Fruit fly (Drosophila melanogaster) whole organism, embryonic: Measurements from ENCODE around the gene nol.

Source experiments
- BEAF-32 ChIP-seq: fragments of 200-800 bp; sonication (Bioruptor generic); optimal IDR thresholded peaks from 3 replicates; lab custom pipeline; 2017; ENCODE audit warnings: missing biosample characterization, missing genetic modification characterization, mild to moderate bottlenecking, moderate library complexity, missing genetic modification reagents
- Bteb2 ChIP-seq: fragments of 200-800 bp; sonication (Bioruptor generic); optimal IDR thresholded peaks from 2 replicates; lab custom pipeline; 2016; ENCODE audit warnings: missing biosample characterization, missing genetic modification characterization
- CG10543 ChIP-seq: fragments of 200-800 bp; sonication (Bioruptor generic); optimal IDR thresholded peaks from 3 replicates; lab custom pipeline; 2017; ENCODE audit warnings: missing biosample characterization, mild to moderate bottlenecking, missing genetic modification characterization, moderate library complexity
- CG10959 ChIP-seq: fragments of 200-800 bp; sonication (Bioruptor generic); IDR thresholded peaks from 2 replicates; pipeline ENCODE4 v1.3.6; 2022; ENCODE audit warnings: missing biosample characterization, missing genetic modification characterization
- CG10979 ChIP-seq: fragments of 200-800 bp; sonication (Bioruptor generic); optimal IDR thresholded peaks from 2 replicates; lab custom pipeline; 2018; ENCODE audit warnings: missing biosample characterization, mild to moderate bottlenecking, missing genetic modification characterization, moderate library complexity
- CG11093 ChIP-seq: fragments of 200-800 bp; sonication (Bioruptor generic); IDR thresholded peaks from 3 replicates; pipeline ENCODE4 v1.3.6; 2022; ENCODE audit warnings: missing biosample characterization, missing genetic modification characterization
- CG13123 ChIP-seq: fragments of 200-800 bp; sonication (Bioruptor generic); optimal IDR thresholded peaks from 2 replicates; lab custom pipeline; 2016; ENCODE audit warnings: missing biosample characterization, missing genetic modification characterization
- CG1602 ChIP-seq: fragments of 200-800 bp; sonication (Bioruptor generic); optimal IDR thresholded peaks from 3 replicates; lab custom pipeline; 2016; ENCODE audit warnings: missing biosample characterization, missing genetic modification characterization
- CG16863 ChIP-seq: fragments of 200-800 bp; sonication (Bioruptor generic); optimal IDR thresholded peaks from 3 replicates; lab custom pipeline; 2016; ENCODE audit warnings: missing biosample characterization, missing genetic modification characterization
- CG18599 ChIP-seq: fragments of 200-800 bp; sonication (Bioruptor generic); optimal IDR thresholded peaks from 3 replicates; lab custom pipeline; 2017; ENCODE audit warnings: missing biosample characterization, missing genetic modification characterization, mild to moderate bottlenecking, moderate library complexity, missing genetic modification reagents
- CG2129 ChIP-seq: fragments of 200-800 bp; sonication (Bioruptor generic); IDR thresholded peaks from 2 replicates; pipeline ENCODE4 v1.3.6; 2022; ENCODE audit warnings: missing biosample characterization, missing genetic modification characterization; ENCODE audit not compliant: partially characterized antibody
- CG3065 ChIP-seq: fragments of 200-800 bp; sonication (Bioruptor generic); optimal IDR thresholded peaks from 2 replicates; lab custom pipeline; 2016; ENCODE audit warnings: missing biosample characterization, missing genetic modification characterization
- CG33557 ChIP-seq: fragments of 200-800 bp; sonication (Bioruptor generic); optimal IDR thresholded peaks from 2 replicates; lab custom pipeline; 2019; ENCODE audit warnings: missing biosample characterization, mild to moderate bottlenecking, missing genetic modification characterization, moderate library complexity
- CG3838 ChIP-seq: fragments of 200-800 bp; sonication (Bioruptor generic); optimal IDR thresholded peaks from 3 replicates; lab custom pipeline; 2016; ENCODE audit warnings: missing biosample characterization, missing genetic modification characterization
- CG4404 ChIP-seq: fragments of 200-800 bp; sonication (Bioruptor generic); IDR thresholded peaks from 2 replicates; pipeline ENCODE4 v1.3.6; 2022; ENCODE audit warnings: missing biosample characterization, missing genetic modification characterization
- CG4617 ChIP-seq: fragments of 200-800 bp; sonication (Bioruptor generic); optimal IDR thresholded peaks from 3 replicates; lab custom pipeline; 2016; ENCODE audit warnings: missing biosample characterization, missing genetic modification characterization, borderline replicate concordance
- CG6254 ChIP-seq: fragments of 200-800 bp; sonication (Bioruptor generic); optimal IDR thresholded peaks from 3 replicates; lab custom pipeline; 2017; ENCODE audit warnings: mild to moderate bottlenecking, missing biosample characterization, missing genetic modification reagents, missing genetic modification characterization
- CG7745 ChIP-seq: fragments of 200-800 bp; sonication (Bioruptor generic); optimal IDR thresholded peaks from 2 replicates; lab custom pipeline; 2018; ENCODE audit warnings: missing biosample characterization, mild to moderate bottlenecking, missing genetic modification characterization, moderate library complexity
- CG8290 ChIP-seq, 3 experiments: fragments of 200-800 bp; sonication (Bioruptor generic); optimal IDR thresholded peaks; 2 replicates each; lab custom pipeline; 2016 to 2019; ENCODE audit warnings: missing biosample characterization in 3 of 3, missing genetic modification characterization in 3 of 3, mild to moderate bottlenecking in 2 of 3, moderate library complexity in 1 of 3
- E2f1 ChIP-seq: fragments of 200-800 bp; sonication (Bioruptor generic); IDR thresholded peaks from 2 replicates; pipeline ENCODE4 v1.3.6; 2022; ENCODE audit warnings: missing biosample characterization, missing genetic modification characterization
- Hey ChIP-seq: fragments of 200-800 bp; sonication (Bioruptor generic); optimal IDR thresholded peaks from 3 replicates; lab custom pipeline; 2018; ENCODE audit warnings: missing biosample characterization, mild to moderate bottlenecking, missing genetic modification characterization
- Hmx ChIP-seq: fragments of 200-800 bp; sonication (Bioruptor generic); optimal IDR thresholded peaks from 2 replicates; lab custom pipeline; 2016; ENCODE audit warnings: missing biosample characterization, missing genetic modification characterization
- Mrtf ChIP-seq: fragments of 200-800 bp; sonication (Bioruptor generic); IDR thresholded peaks from 3 replicates; pipeline ENCODE4 v1.3.6; 2022; ENCODE audit warnings: missing biosample characterization, missing genetic modification characterization
- Myb ChIP-seq: fragments of 200-800 bp; sonication (Bioruptor generic); optimal IDR thresholded peaks from 2 replicates; lab custom pipeline; 2016; ENCODE audit warnings: missing biosample characterization, missing genetic modification characterization
- Tbp ChIP-seq: fragments of >200 bp; optimal IDR thresholded peaks from 2 replicates; lab custom pipeline; 2018; ENCODE audit warnings: missing biosample characterization, missing genetic modification characterization
- Xrp1 ChIP-seq: fragments of 200-800 bp; sonication (Bioruptor generic); IDR thresholded peaks from 2 replicates; pipeline ENCODE4 v1.3.6; 2022; ENCODE audit warnings: missing biosample characterization, missing genetic modification characterization
- ab ChIP-seq: fragments of 200-800 bp; sonication (Bioruptor generic); optimal IDR thresholded peaks from 2 replicates; lab custom pipeline; 2016; ENCODE audit warnings: missing biosample characterization, missing genetic modification characterization
- amos ChIP-seq: fragments of 200-800 bp; sonication (Bioruptor generic); IDR thresholded peaks from 2 replicates; pipeline ENCODE4 v1.3.6; 2022; ENCODE audit warnings: missing biosample characterization, missing genetic modification characterization; ENCODE audit not compliant: partially characterized antibody
- bab2 ChIP-seq: fragments of 200-800 bp; sonication (Bioruptor generic); optimal IDR thresholded peaks from 2 replicates; lab custom pipeline; 2016; ENCODE audit warnings: missing biosample characterization, missing genetic modification characterization
- cad ChIP-seq: fragments of >200 bp; optimal IDR thresholded peaks from 2 replicates; lab custom pipeline; 2017; ENCODE audit warnings: missing biosample characterization, missing genetic modification characterization
- dan ChIP-seq: fragments of 200-800 bp; sonication (Bioruptor generic); IDR thresholded peaks from 2 replicates; pipeline ENCODE4 v1.3.6; 2022; ENCODE audit warnings: missing biosample characterization, missing genetic modification characterization
- exex ChIP-seq: fragments of 200-800 bp; sonication (Bioruptor generic); optimal IDR thresholded peaks from 4 replicates; lab custom pipeline; 2018; ENCODE audit warnings: missing biosample characterization, mild to moderate bottlenecking, missing genetic modification characterization, moderate library complexity
- gfzf ChIP-seq: fragments of 200-800 bp; sonication (Bioruptor generic); optimal IDR thresholded peaks from 2 replicates; lab custom pipeline; 2016; ENCODE audit warnings: missing biosample characterization, mild to moderate bottlenecking, missing genetic modification characterization, moderate library complexity
- gsb ChIP-seq: fragments of 200-800 bp; sonication (Bioruptor generic); IDR thresholded peaks from 2 replicates; pipeline ENCODE4 v1.3.6; 2022; ENCODE audit warnings: missing biosample characterization, missing genetic modification characterization
- jigr1 ChIP-seq: fragments of 200-800 bp; sonication (Bioruptor generic); IDR thresholded peaks from 3 replicates; pipeline ENCODE4 v1.3.6; 2022; ENCODE audit warnings: missing biosample characterization, missing genetic modification characterization
- kni ChIP-seq: fragments of 200-800 bp; sonication (Bioruptor generic); optimal IDR thresholded peaks from 3 replicates; lab custom pipeline; 2017; ENCODE audit warnings: mild to moderate bottlenecking, missing biosample characterization, missing genetic modification reagents, missing genetic modification characterization
- nerfin-1 ChIP-seq: fragments of 200-800 bp; sonication (Bioruptor generic); optimal IDR thresholded peaks from 3 replicates; lab custom pipeline; 2019; ENCODE audit warnings: missing biosample characterization, mild to moderate bottlenecking, missing genetic modification characterization, moderate library complexity
- odd ChIP-seq: fragments of 200-800 bp; sonication (Bioruptor generic); optimal IDR thresholded peaks from 2 replicates; lab custom pipeline; 2017; ENCODE audit warnings: missing biosample characterization, mild to moderate bottlenecking, missing genetic modification characterization
- pho ChIP-seq: fragments of 200-800 bp; sonication (Bioruptor generic); optimal IDR thresholded peaks from 2 replicates; lab custom pipeline; 2016; ENCODE audit warnings: missing biosample characterization, missing genetic modification characterization
- scrt ChIP-seq: fragments of 200-800 bp; sonication (Bioruptor generic); optimal IDR thresholded peaks from 2 replicates; lab custom pipeline; 2018; ENCODE audit warnings: missing biosample characterization, mild to moderate bottlenecking, missing genetic modification characterization, moderate library complexity
- slbo ChIP-seq: fragments of 200-800 bp; sonication (Bioruptor generic); IDR thresholded peaks from 2 replicates; pipeline ENCODE4 v1.3.6; 2022; ENCODE audit warnings: missing biosample characterization, missing genetic modification characterization
- sqz ChIP-seq: fragments of 200-800 bp; sonication (Bioruptor generic); optimal IDR thresholded peaks from 3 replicates; lab custom pipeline; 2018; ENCODE audit warnings: missing biosample characterization, mild to moderate bottlenecking, missing genetic modification characterization
- sr ChIP-seq: fragments of 200-800 bp; sonication (Bioruptor generic); IDR thresholded peaks from 3 replicates; pipeline ENCODE4 v1.3.6; 2022; ENCODE audit warnings: missing biosample characterization, missing genetic modification characterization
- stwl ChIP-seq: fragments of 200-800 bp; sonication (Bioruptor generic); optimal IDR thresholded peaks from 3 replicates; lab custom pipeline; 2018; ENCODE audit warnings: missing biosample characterization, mild to moderate bottlenecking, missing genetic modification characterization, moderate library complexity
- tin ChIP-seq: fragments of 200-800 bp; sonication (Bioruptor generic); optimal IDR thresholded peaks from 3 replicates; lab custom pipeline; 2016; ENCODE audit warnings: missing biosample characterization, missing genetic modification characterization
- tna ChIP-seq: fragments of 200-800 bp; sonication (Bioruptor generic); IDR thresholded peaks from 2 replicates; pipeline ENCODE4 v1.3.6; 2022; ENCODE audit warnings: missing biosample characterization, missing genetic modification characterization; ENCODE audit not compliant: partially characterized antibody
- tx ChIP-seq: fragments of 200-800 bp; sonication (Bioruptor generic); optimal IDR thresholded peaks from 2 replicates; lab custom pipeline; 2016; ENCODE audit warnings: missing biosample characterization, missing genetic modification characterization
- unc-4 ChIP-seq: fragments of 200-800 bp; sonication (Bioruptor generic); IDR thresholded peaks from 2 replicates; pipeline ENCODE4 v1.3.6; 2022; ENCODE audit warnings: missing biosample characterization, missing genetic modification characterization; ENCODE audit not compliant: partially characterized antibody
- vvl ChIP-seq: fragments of 200-800 bp; sonication (Bioruptor generic); IDR thresholded peaks from 2 replicates; pipeline ENCODE4 v1.3.6; 2022; ENCODE audit warnings: missing biosample characterization, missing genetic modification characterization
- zfh2 ChIP-seq: fragments of 200-800 bp; sonication (Bioruptor generic); optimal IDR thresholded peaks from 2 replicates; lab custom pipeline; 2016; ENCODE audit warnings: missing biosample characterization, missing genetic modification characterization

Gene nol

DNA sequence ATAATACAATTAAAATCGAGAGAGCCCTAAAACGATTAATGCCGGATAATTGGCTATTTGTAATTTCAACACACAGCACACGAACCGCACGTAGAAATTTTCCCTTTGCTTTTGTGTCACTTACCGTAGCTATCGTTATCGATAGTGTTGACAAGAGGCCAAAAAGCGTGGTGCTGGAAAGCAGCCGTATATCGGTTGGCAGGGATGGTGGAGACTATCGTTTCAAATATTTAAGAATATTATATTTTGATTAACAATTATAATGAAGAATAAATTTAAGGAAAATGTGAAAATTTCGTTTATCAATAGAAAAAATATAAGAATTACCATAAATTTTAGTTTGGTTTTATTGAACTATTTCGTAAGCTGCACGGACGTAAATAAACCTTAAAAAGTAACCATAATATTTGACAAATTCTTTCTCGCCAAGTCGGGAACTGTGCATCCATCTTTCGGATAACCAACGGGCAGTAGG is 37.6 kb upstream of the nol start, which contains the start of gene JIL-1 (continued):
- TF ChIP-seq jigr1 (no peak), kni (GFP tag; lab: Kevin White, UChicago) (no peak), bab2 (peak; percentile 48), tin (GFP tag; lab: Kevin White, UChicago) (peak; percentile 61), CG10543 (GFP tag; lab: Kevin White, UChicago) (peak; percentile 60), dan (GFP tag; lab: Robert Waterston, UW) (no peak), BEAF-32 (GFP tag; lab: Kevin White, UChicago) (peak; percentile 89), CG2129 (GFP tag; lab: Robert Waterston, UW) (peak; percentile 78), CG10979 (tag; lab: Kevin White, UChicago) (peak; percentile 34), slbo (GFP tag; lab: Robert Waterston, UW) (peak; percentile 93), CG18599 (GFP tag; lab: Kevin White, UChicago) (peak; percentile 72), Myb (GFP tag; lab: Kevin White, UChicago) (peak; percentile 31), gsb (peak; percentile 28; the same call in 1 of the 2 replicates), Hey (tag; lab: Kevin White, UChicago) (no peak), CG3065 (GFP tag; lab: Kevin White, UChicago) (no peak), CG16863 (no peak), Hmx (GFP tag; lab: Kevin White, UChicago) (no peak), exex (tag; lab: Kevin White, UChicago) (no peak), stwl (tag; lab: Kevin White, UChicago) (peak; percentile 66), tx (GFP tag; lab: Kevin White, UChicago) (peak; percentile 6), scrt (GFP tag; lab: Kevin White, UChicago) (no peak), unc-4 (GFP tag; lab: Robert Waterston, UW) (peak; percentile 87), sr (GFP tag; lab: Robert Waterston, UW) (peak; percentile 5; the same call in 1 of the 3 replicates), amos (GFP tag; lab: Robert Waterston, UW) (peak; percentile 92), ab (GFP tag; lab: Kevin White, UChicago) (no peak), CG10959 (GFP tag; lab: Robert Waterston, UW) (peak; percentile 56), odd (GFP tag; lab: Kevin White, UChicago) (no peak), Mrtf (GFP tag; lab: Robert Waterston, UW) (peak; percentile 55; the same call in 1 of the 3 replicates), CG33557 (GFP tag; lab: Kevin White, UChicago) (peak; percentile 28), Tbp (GFP tag; lab: Kevin White, UChicago) (no peak), tna (GFP tag; lab: Robert Waterston, UW) (peak; percentile 73), gfzf (GFP tag; lab: Kevin White, UChicago) (no peak), zfh2 (GFP tag; lab: Kevin White, UChicago) (peak; percentile 71), Xrp1 (GFP tag; lab: Robert Waterston, UW) (peak; percentile 76), CG6254 (GFP tag; lab: Kevin White, UChicago) (no peak), CG13123 (GFP tag; lab: Kevin White, UChicago) (peak; percentile 39), sqz (peak; percentile 13), CG8290 (GFP tag; optimal IDR thresholded peaks at IDR 0.05; lab: Kevin White, UChicago) (peak; percentile 59), CG8290 (tag; optimal IDR thresholded peaks at IDR 0.05; lab: Kevin White, UChicago) (peak; percentile 9 to 74), pho (GFP tag; lab: Kevin White, UChicago) (peak; percentile 55), CG11093 (GFP tag; lab: Robert Waterston, UW) (peak; percentile 59; the same call in 1 of the 3 replicates), CG3838 (GFP tag; lab: Kevin White, UChicago) (no peak), CG4404 (GFP tag; lab: Robert Waterston, UW) (peak; percentile 54; the same call in 1 of the 2 replicates), cad (GFP tag; lab: Kevin White, UChicago) (no peak), Bteb2 (GFP tag; lab: Kevin White, UChicago) (peak; percentile 18), CG1602 (GFP tag; lab: Kevin White, UChicago) (peak; percentile 46), vvl (GFP tag; lab: Robert Waterston, UW) (peak; percentile 87), CG7745 (tag; lab: Kevin White, UChicago) (no peak), nerfin-1 (tag; lab: Kevin White, UChicago) (peak; percentile 30), E2f1 (GFP tag; lab: Robert Waterston, UW) (peak; percentile 65), CG4617 (GFP tag; lab: Kevin White, UChicago) (peak; percentile 9)
